Worm (Caenorhabditis elegans) whole organism, L4/young adult: ENCODE results near the gene ttr-18.

Experiments
- W03F9.2 ChIP-seq: fragments of 150-350 bp; optimal IDR thresholded peaks from 2 replicates; lab custom pipeline; 2014; ENCODE audit warnings: missing biosample characterization, missing genetic modification characterization
- dao-5 ChIP-seq: sonication (generic microtip); optimal IDR thresholded peaks from 2 replicates; lab custom pipeline; 2016; ENCODE audit warnings: missing genotype, missing genetic modification characterization, moderate library complexity, missing compliant biosample characterization
- him-1 ChIP-seq: sonication (generic microtip); optimal IDR thresholded peaks from 2 replicates; lab custom pipeline; 2016; ENCODE audit warnings: missing genotype, missing genetic modification reagents, missing genetic modification characterization, missing compliant biosample characterization

DNA sequence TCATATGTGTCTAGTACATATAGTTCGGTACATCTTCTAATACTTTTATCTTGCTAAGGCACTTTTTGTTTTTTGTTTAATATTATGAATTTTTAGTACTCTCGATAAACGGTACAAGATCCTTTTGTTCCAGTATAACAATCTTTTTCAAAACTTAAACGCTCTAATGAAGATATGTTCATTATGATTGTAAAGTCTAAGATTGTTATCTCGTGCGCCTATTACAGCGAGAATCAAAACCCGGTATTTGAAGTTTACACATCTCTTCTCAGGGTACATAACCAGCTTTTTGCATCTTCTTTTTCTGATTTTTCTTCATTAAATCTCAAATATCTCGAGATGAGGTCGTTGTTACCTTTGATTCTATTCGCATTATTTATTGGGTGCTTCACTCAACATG is 1.5 kb upstream of the ttr-18 start, which contains the start of gene B0334.13:
- TF ChIP-seq dao-5 (tag; lab: Kevin White, UChicago): no peak
- no peak for TF ChIP-seq him-1 (tag; lab: Kevin White, UChicago)
- TF ChIP-seq W03F9.2 (tag; lab: Kevin White, UChicago): no peak
